Worm (Caenorhabditis elegans) whole organism, young adult: Measurements from ENCODE around the gene fbxa-139.

Experiments
- C06A6.2 ChIP-seq: fragments of 200-800 bp; sonication (Bioruptor generic); conservative IDR thresholded peaks from 2 replicates; pipeline ENCODE4 v1.3.6; 2022; ENCODE audit warnings: missing genetic modification characterization, missing compliant biosample characterization
- C17E4.6 ChIP-seq: fragments of 200-800 bp; sonication (Bioruptor generic); IDR thresholded peaks from 2 replicates; pipeline ENCODE4 v1.3.6; 2022; ENCODE audit warnings: missing genetic modification reagents, missing genetic modification characterization, missing compliant biosample characterization
- F33H1.4 ChIP-seq: fragments of 200-800 bp; sonication (Bioruptor generic); IDR thresholded peaks from 2 replicates; pipeline ENCODE4 v1.3.6; 2022; ENCODE audit warnings: missing genetic modification reagents, missing genetic modification characterization, missing compliant biosample characterization
- F52B5.7 ChIP-seq: sonication (generic microtip); optimal IDR thresholded peaks from 2 replicates; lab custom pipeline; 2016; ENCODE audit warnings: mild to moderate bottlenecking, missing genetic modification characterization, missing compliant biosample characterization
- F57C9.4 ChIP-seq: sonication (generic microtip); optimal IDR thresholded peaks from 2 replicates; lab custom pipeline; 2017; ENCODE audit warnings: mild to moderate bottlenecking, missing genetic modification characterization, missing compliant biosample characterization
- T26A5.8 ChIP-seq: sonication (generic microtip); optimal IDR thresholded peaks from 2 replicates; lab custom pipeline; 2016; ENCODE audit warnings: missing genetic modification characterization, missing compliant biosample characterization
- Y56A3A.18 ChIP-seq: fragments of 200-800 bp; sonication (Bioruptor generic); IDR thresholded peaks from 2 replicates; pipeline ENCODE4 v1.3.6; 2022; ENCODE audit warnings: missing genetic modification reagents, missing genetic modification characterization, missing compliant biosample characterization
- Y95B8A.8 ChIP-seq: fragments of 200-800 bp; sonication (Bioruptor generic); IDR thresholded peaks from 2 replicates; pipeline ENCODE4 v1.3.6; 2022; ENCODE audit warnings: missing genetic modification reagents, missing genetic modification characterization, missing compliant biosample characterization
- ama-1 ChIP-seq, 3 experiments: fragments of 150-350 bp in 1 of 3; sonication (generic microtip) in 2 of 3; optimal IDR thresholded peaks; 2 replicates each; lab custom pipeline; 2014 to 2018; ENCODE audit warnings: missing biosample characterization in 2 of 3, missing genetic modification characterization in 2 of 3, missing genetic modification reagents in 2 of 3
- aptf-2 ChIP-seq: fragments of 200-800 bp; sonication (Bioruptor generic); conservative IDR thresholded peaks from 2 replicates; pipeline ENCODE4 v1.3.6; 2022; ENCODE audit warnings: missing genetic modification reagents, missing genetic modification characterization, missing compliant biosample characterization
- attf-5 ChIP-seq: fragments of 200-800 bp; sonication (Bioruptor generic); optimal IDR thresholded peaks from 2 replicates; lab custom pipeline; 2018; ENCODE audit warnings: mild to moderate bottlenecking, missing genetic modification characterization, missing compliant biosample characterization
- bed-2 ChIP-seq: fragments of 200-800 bp; sonication (Bioruptor generic); IDR thresholded peaks from 2 replicates; pipeline ENCODE4 v1.3.6; 2022; ENCODE audit warnings: missing genetic modification reagents, missing genetic modification characterization, missing compliant biosample characterization
- cebp-1 ChIP-seq, 2 experiments: fragments of 200-800 bp in 1 of 2; sonication (Bioruptor generic) in 1 of 2; sonication (generic microtip) in 1 of 2; IDR thresholded peaks in 1 of 2; optimal IDR thresholded peaks in 1 of 2; 2 replicates each; pipeline versions ENCODE4 v1.3.6 to Lab custom; 2017 to 2022; ENCODE audit warnings: missing compliant biosample characterization in 2 of 2, missing genetic modification characterization in 2 of 2, mild to moderate bottlenecking in 1 of 2, missing genetic modification reagents in 1 of 2, moderate library complexity in 1 of 2
- cebp-2 ChIP-seq: fragments of 200-800 bp; sonication (Bioruptor generic); IDR thresholded peaks from 2 replicates; pipeline ENCODE4 v1.3.6; 2022; ENCODE audit warnings: missing genetic modification characterization, missing compliant biosample characterization
- ceh-27 ChIP-seq: fragments of 200-800 bp; sonication (Bioruptor generic); optimal IDR thresholded peaks from 2 replicates; lab custom pipeline; 2018; ENCODE audit warnings: mild to moderate bottlenecking, missing genetic modification characterization, moderate library complexity, missing compliant biosample characterization
- ceh-40 ChIP-seq: fragments of 200-800 bp; sonication (Bioruptor generic); IDR thresholded peaks from 2 replicates; pipeline ENCODE4 v1.3.6; 2022; ENCODE audit warnings: missing genetic modification characterization, missing compliant biosample characterization
- ceh-58 ChIP-seq: fragments of 200-800 bp; sonication (Bioruptor generic); IDR thresholded peaks from 2 replicates; pipeline ENCODE4 v1.3.6; 2022; ENCODE audit warnings: missing genetic modification characterization, missing compliant biosample characterization
- dpff-1 ChIP-seq: sonication (generic microtip); optimal IDR thresholded peaks from 2 replicates; lab custom pipeline; 2017; ENCODE audit warnings: mild to moderate bottlenecking, missing genetic modification characterization, missing compliant biosample characterization
- efl-1 ChIP-seq: fragments of 150-350 bp; optimal IDR thresholded peaks from 2 replicates; lab custom pipeline; 2014; ENCODE audit warnings: missing biosample characterization, missing genetic modification reagents, missing genetic modification characterization
- egl-44 ChIP-seq: fragments of 200-800 bp; sonication (Bioruptor generic); IDR thresholded peaks from 2 replicates; pipeline ENCODE4 v1.3.6; 2022; ENCODE audit warnings: missing genetic modification reagents, missing genetic modification characterization, missing compliant biosample characterization
- ets-4 ChIP-seq: fragments of 200-800 bp; sonication (Bioruptor generic); optimal IDR thresholded peaks from 2 replicates; lab custom pipeline; 2018; ENCODE audit warnings: mild to moderate bottlenecking, missing genetic modification characterization, missing compliant biosample characterization
- him-1 ChIP-seq: sonication (generic microtip); optimal IDR thresholded peaks from 2 replicates; lab custom pipeline; 2016; ENCODE audit warnings: missing genotype, missing genetic modification reagents, missing genetic modification characterization, missing compliant biosample characterization
- hmg-20 ChIP-seq: fragments of 200-800 bp; sonication (Bioruptor generic); IDR thresholded peaks from 2 replicates; pipeline ENCODE4 v1.3.6; 2022; ENCODE audit warnings: missing genetic modification reagents, missing genetic modification characterization, missing compliant biosample characterization
- hsf-1 ChIP-seq: fragments of 200-800 bp; sonication (Bioruptor generic); IDR thresholded peaks from 2 replicates; pipeline ENCODE4 v1.3.6; 2022; ENCODE audit warnings: missing genetic modification reagents, missing genetic modification characterization, missing compliant biosample characterization
- madf-10 ChIP-seq: sonication (generic microtip); optimal IDR thresholded peaks from 2 replicates; lab custom pipeline; 2016; ENCODE audit warnings: mild to moderate bottlenecking, missing genetic modification characterization, missing compliant biosample characterization
- mcd-1 ChIP-seq: fragments of 200-800 bp; sonication (Bioruptor generic); IDR thresholded peaks from 2 replicates; pipeline ENCODE4 v1.3.6; 2022; ENCODE audit warnings: missing genetic modification reagents, missing genetic modification characterization, missing compliant biosample characterization
- nfya-2 ChIP-seq: fragments of 200-800 bp; sonication (Bioruptor generic); IDR thresholded peaks from 2 replicates; pipeline ENCODE4 v1.3.6; 2022; ENCODE audit warnings: missing genetic modification reagents, missing genetic modification characterization, missing compliant biosample characterization
- nfyb-1 ChIP-seq: fragments of 200-800 bp; sonication (Bioruptor generic); IDR thresholded peaks from 2 replicates; pipeline ENCODE4 v1.3.6; 2022; ENCODE audit warnings: missing genetic modification reagents, missing genetic modification characterization, missing compliant biosample characterization
- nhr-27 ChIP-seq: fragments of 200-800 bp; sonication (Bioruptor generic); optimal IDR thresholded peaks from 2 replicates; lab custom pipeline; 2018; ENCODE audit warnings: mild to moderate bottlenecking, missing genetic modification characterization, moderate library complexity, missing compliant biosample characterization
- pbrm-1 ChIP-seq: fragments of 200-800 bp; sonication (Bioruptor generic); IDR thresholded peaks from 2 replicates; pipeline ENCODE4 v1.3.6; 2022; ENCODE audit warnings: missing genetic modification reagents, missing genetic modification characterization, missing compliant biosample characterization
- sdz-38 ChIP-seq: sonication (generic microtip); optimal IDR thresholded peaks from 2 replicates; lab custom pipeline; 2016; ENCODE audit warnings: missing genotype, missing genetic modification characterization, missing compliant biosample characterization
- snpc-1.1 ChIP-seq: sonication (generic microtip); optimal IDR thresholded peaks from 2 replicates; lab custom pipeline; 2017; ENCODE audit warnings: missing genetic modification characterization, mild to moderate bottlenecking, missing compliant biosample characterization, antibody characterized with exemption, moderate library complexity, missing genotype, missing genetic modification reagents; ENCODE audit not compliant: insufficient read depth
- snpc-4 ChIP-seq, 5 experiments: fragments of 150-350 bp in 1 of 5; sonication (generic microtip) in 4 of 5; optimal IDR thresholded peaks; 2 replicates each; lab custom pipeline; 2014 to 2018; ENCODE audit warnings: missing genetic modification characterization in 5 of 5, missing biosample characterization in 3 of 5, antibody characterized with exemption in 2 of 5, mild to moderate bottlenecking in 2 of 5, missing compliant biosample characterization in 2 of 5, missing genotype in 2 of 5, moderate library complexity in 2 of 5, missing genetic modification reagents in 1 of 5
- somi-1 ChIP-seq: fragments of 200-800 bp; sonication (Bioruptor generic); optimal IDR thresholded peaks from 2 replicates; lab custom pipeline; 2018; ENCODE audit warnings: mild to moderate bottlenecking, missing genetic modification characterization, missing compliant biosample characterization
- tbp1 ChIP-seq: fragments of 200-800 bp; sonication (Bioruptor generic); optimal IDR thresholded peaks from 2 replicates; lab custom pipeline; 2018; ENCODE audit warnings: mild to moderate bottlenecking, missing genetic modification characterization, missing compliant biosample characterization
- xnd-1 ChIP-seq: sonication (generic microtip); optimal IDR thresholded peaks from 2 replicates; lab custom pipeline; 2016; ENCODE audit warnings: missing genotype, missing genetic modification reagents, missing genetic modification characterization, missing compliant biosample characterization
- ztf-6 ChIP-seq: fragments of 200-800 bp; sonication (Bioruptor generic); IDR thresholded peaks from 2 replicates; pipeline ENCODE4 v1.3.6; 2022; ENCODE audit warnings: missing genetic modification reagents, missing genetic modification characterization, missing compliant biosample characterization

fbxa-139 gene

ce11 chrV:15577395-15577896 lies 17.0 kb downstream of the fbxa-139 start, which contains the start of gene atx-3:
TSS of gene atx-3 (minus strand) at chrV:15577445.
- TF ChIP-seq efl-1 (GFP tag; lab: Kevin White, UChicago) = no peak
- no peak for TF ChIP-seq sdz-38 (tag; lab: Kevin White, UChicago)
- TF ChIP-seq ceh-40 (GFP tag; lab: Robert Waterston, UW) = no peak
- TF ChIP-seq C06A6.2 (GFP tag; lab: Robert Waterston, UW) = no peak
- no peak for TF ChIP-seq madf-10 (tag; lab: Kevin White, UChicago)
- TF ChIP-seq ceh-58 (GFP tag; lab: Robert Waterston, UW) = no peak
- TF ChIP-seq snpc-1.1 = no peak
- no peak for TF ChIP-seq mcd-1 (GFP tag; lab: Robert Waterston, UW)
- no peak for TF ChIP-seq F52B5.7
- no peak for TF ChIP-seq hmg-20 (GFP tag; lab: Robert Waterston, UW)
- no peak for TF ChIP-seq attf-5 (GFP tag; lab: Kevin White, UChicago)
- TF ChIP-seq F57C9.4 (tag; lab: Kevin White, UChicago) = no peak
- TF ChIP-seq somi-1 = no peak
- no peak for TF ChIP-seq xnd-1 (tag; lab: Kevin White, UChicago)
- no peak for TF ChIP-seq T26A5.8 (tag; lab: Kevin White, UChicago)
- TF ChIP-seq him-1 (tag; lab: Kevin White, UChicago) = no peak
- no peak for TF ChIP-seq snpc-4 (GFP tag; optimal IDR thresholded peaks at IDR 0.05; lab: Kevin White, UChicago)
- no peak for TF ChIP-seq snpc-4 (tag; optimal IDR thresholded peaks at IDR 0.05; lab: Kevin White, UChicago)
- no peak for TF ChIP-seq bed-2
- no peak for TF ChIP-seq dpff-1 (tag; lab: Kevin White, UChicago)

- no peak for TF ChIP-seq nhr-27 (tag; lab: Kevin White, UChicago)
- no peak for TF ChIP-seq ama-1 (optimal IDR thresholded peaks at IDR 0.05; lab: Kevin White, UChicago)
- TF ChIP-seq ama-1 (GFP tag; optimal IDR thresholded peaks at IDR 0.05; lab: Kevin White, UChicago) = no peak
- TF ChIP-seq ceh-58 (GFP tag; lab: Robert Waterston, UW) = no peak
- no peak for TF ChIP-seq cebp-1 (GFP tag; IDR thresholded peaks at IDR 0.05; lab: Robert Waterston, UW)
- no peak for TF ChIP-seq cebp-1 (tag; optimal IDR thresholded peaks at IDR 0.05; lab: Kevin White, UChicago)
- TF ChIP-seq nfyb-1 (GFP tag; lab: Robert Waterston, UW) = no peak
- no peak for TF ChIP-seq aptf-2
- TF ChIP-seq egl-44 (GFP tag; lab: Robert Waterston, UW) = no peak
- TF ChIP-seq cebp-2 (GFP tag; lab: Robert Waterston, UW) = no peak
- no peak for TF ChIP-seq ztf-6 (GFP tag; lab: Robert Waterston, UW)
- TF ChIP-seq F33H1.4 (GFP tag; lab: Robert Waterston, UW) = no peak
- no peak for TF ChIP-seq pbrm-1 (GFP tag; lab: Robert Waterston, UW)
- TF ChIP-seq Y95B8A.8 (GFP tag; lab: Robert Waterston, UW) = no peak
- TF ChIP-seq ets-4 = no peak
- no peak for TF ChIP-seq C17E4.6 (GFP tag; lab: Robert Waterston, UW)
- no peak for TF ChIP-seq tbp1 (GFP tag; lab: Kevin White, UChicago)
- no peak for TF ChIP-seq somi-1
- TF ChIP-seq ceh-27 (GFP tag; lab: Kevin White, UChicago) = no peak
These were observed 19.2 kb downstream of the fbxa-139 start, which contains the start of gene mdt-28 for ce11 chrV:15575305-15575704. TSS of gene mdt-28 (minus strand) at chrV:15575405.

ce11 chrV:15572613-15573012 lies 21.9 kb downstream of the fbxa-139 start, which contains the start of gene fbxa-94:
TSS of gene fbxa-94 (plus strand) at chrV:15572913.
- no peak for TF ChIP-seq nfya-2 (GFP tag; lab: Robert Waterston, UW)
- TF ChIP-seq Y95B8A.8 (GFP tag; lab: Robert Waterston, UW) = no peak
- no peak for TF ChIP-seq C17E4.6 (GFP tag; lab: Robert Waterston, UW)
- no peak for TF ChIP-seq Y56A3A.18 (GFP tag; lab: Robert Waterston, UW)
- no peak for TF ChIP-seq hsf-1 (GFP tag; lab: Robert Waterston, UW)
- TF ChIP-seq, all 124 proteins: peak for 0
